Fruit fly (Drosophila melanogaster) whole organism, wandering third instar larva: Measurements from ENCODE around the gene Cpr67Fa2.

ENCODE experiments used
- Abd-B ChIP-seq: fragments of >200 bp; optimal IDR thresholded peaks from 2 replicates; lab custom pipeline; 2017; ENCODE audit warnings: missing biosample characterization, missing genetic modification characterization
- CG32264 ChIP-seq: fragments of 200-800 bp; sonication (Bioruptor generic); optimal IDR thresholded peaks from 2 replicates; lab custom pipeline; 2016; ENCODE audit warnings: missing biosample characterization, missing genetic modification characterization
- CG9705 ChIP-seq: fragments of 200-800 bp; sonication (Bioruptor generic); optimal IDR thresholded peaks from 2 replicates; lab custom pipeline; 2018; ENCODE audit warnings: missing biosample characterization, mild to moderate bottlenecking, missing genetic modification characterization
- CrebA ChIP-seq: fragments of 200-800 bp; sonication (Bioruptor generic); optimal IDR thresholded peaks from 2 replicates; lab custom pipeline; 2016; ENCODE audit warnings: missing biosample characterization, mild to moderate bottlenecking, missing genetic modification characterization, borderline replicate concordance
- Dfd ChIP-seq: fragments of >200 bp; optimal IDR thresholded peaks from 2 replicates; lab custom pipeline; 2017; ENCODE audit warnings: missing biosample characterization, missing genetic modification characterization
- Dif ChIP-seq: fragments of 200-275, 200-300 bp; sonication (Bioruptor generic); optimal IDR thresholded peaks from 2 replicates; lab custom pipeline; 2018; ENCODE audit warnings: missing biosample characterization, missing genetic modification characterization; ENCODE audit not compliant: partially characterized antibody
- GATAd ChIP-seq: sonication (Bioruptor generic); optimal IDR thresholded peaks from 2 replicates; lab custom pipeline; 2016; ENCODE audit warnings: missing biosample characterization, missing genetic modification characterization
- HLH106 ChIP-seq: fragments of 200-800 bp; optimal IDR thresholded peaks from 3 replicates; lab custom pipeline; 2019; ENCODE audit warnings: missing biosample characterization, mild to moderate bottlenecking, missing genetic modification characterization, moderate library complexity
- Hr78 ChIP-seq: fragments of >200 bp; optimal IDR thresholded peaks from 2 replicates; lab custom pipeline; 2017; ENCODE audit warnings: missing biosample characterization, missing genetic modification characterization
- Hr83 ChIP-seq: fragments of 200-300 bp; sonication (Bioruptor generic); optimal IDR thresholded peaks from 2 replicates; lab custom pipeline; 2016; ENCODE audit warnings: missing biosample characterization, mild to moderate bottlenecking, missing genetic modification characterization, moderate library complexity; ENCODE audit not compliant: poor library complexity, severe bottlenecking
- Jra ChIP-seq: sonication (Bioruptor generic); optimal IDR thresholded peaks from 2 replicates; lab custom pipeline; 2016; ENCODE audit warnings: missing biosample characterization, missing genetic modification characterization
- Mio ChIP-seq: sonication (Bioruptor generic); optimal IDR thresholded peaks from 2 replicates; lab custom pipeline; 2016; ENCODE audit warnings: missing biosample characterization, missing genetic modification characterization
- Myc ChIP-seq: fragments of >200 bp; optimal IDR thresholded peaks from 2 replicates; lab custom pipeline; 2017
- OdsH ChIP-seq: fragments of 200-800 bp; sonication (Bioruptor generic); optimal IDR thresholded peaks from 2 replicates; lab custom pipeline; 2016; ENCODE audit warnings: missing biosample characterization, mild to moderate bottlenecking, missing genetic modification characterization
- Rel ChIP-seq, 2 experiments: fragments of 200-800 bp; sonication (Bioruptor generic) in 1 of 2; optimal IDR thresholded peaks; 2 replicates in 1 of 2; 3 replicates in 1 of 2; lab custom pipeline; 2016 to 2019; ENCODE audit warnings: mild to moderate bottlenecking in 2 of 2, missing biosample characterization in 2 of 2, missing genetic modification characterization in 2 of 2, moderate library complexity in 1 of 2
- Sp1 ChIP-seq: fragments of 200-800 bp; sonication (Bioruptor generic); optimal IDR thresholded peaks from 3 replicates; lab custom pipeline; 2019; ENCODE audit warnings: missing biosample characterization, mild to moderate bottlenecking, missing genetic modification characterization, moderate library complexity
- br ChIP-seq: fragments of 200-800 bp; sonication (Bioruptor generic); optimal IDR thresholded peaks from 2 replicates; lab custom pipeline; 2016; ENCODE audit warnings: missing biosample characterization, missing genetic modification characterization
- brk ChIP-seq: fragments of 200-800 bp; sonication (Bioruptor generic); optimal IDR thresholded peaks from 2 replicates; lab custom pipeline; 2016; ENCODE audit warnings: missing biosample characterization, mild to moderate bottlenecking, missing genetic modification characterization
- dl ChIP-seq, 2 experiments: fragments of 175-275, 200-275 bp in 1 of 2; fragments of 200-275 bp in 1 of 2; sonication (Bioruptor generic); optimal IDR thresholded peaks; lab custom pipeline; 2018; ENCODE audit warnings: mild to moderate bottlenecking in 2 of 2, missing biosample characterization in 2 of 2, missing genetic modification characterization in 2 of 2, moderate library complexity in 2 of 2; ENCODE audit not compliant: partially characterized antibody in 2 of 2, insufficient read depth in 1 of 2
- dsf ChIP-seq: sonication (Bioruptor generic); optimal IDR thresholded peaks from 2 replicates; lab custom pipeline; 2016; ENCODE audit warnings: missing biosample characterization, missing genetic modification characterization, borderline replicate concordance
- ey ChIP-seq: fragments of 200-800 bp; sonication (Bioruptor generic); optimal IDR thresholded peaks from 2 replicates; lab custom pipeline; 2016; ENCODE audit warnings: missing biosample characterization, missing genetic modification characterization
- foxo ChIP-seq, 2 experiments: fragments of 200-800 bp; sonication (Bioruptor generic); optimal IDR thresholded peaks; 2 replicates in 1 of 2; 3 replicates in 1 of 2; lab custom pipeline; 2016 to 2017; ENCODE audit warnings: missing biosample characterization in 2 of 2, missing genetic modification characterization in 2 of 2
- fru ChIP-seq: fragments of 200-800 bp; sonication (Bioruptor generic); optimal IDR thresholded peaks from 3 replicates; lab custom pipeline; 2016; ENCODE audit warnings: missing biosample characterization, mild to moderate bottlenecking, missing genetic modification characterization
- h ChIP-seq: fragments of 200-800 bp; sonication (Bioruptor generic); optimal IDR thresholded peaks from 3 replicates; lab custom pipeline; 2016; ENCODE audit warnings: missing biosample characterization, mild to moderate bottlenecking, missing genetic modification characterization
- jim ChIP-seq: fragments of 175-275, 200-325 bp; sonication (Bioruptor generic); optimal IDR thresholded peaks from 2 replicates; lab custom pipeline; 2016; ENCODE audit warnings: missing biosample characterization, mild to moderate bottlenecking, missing genetic modification characterization
- lola ChIP-seq: fragments of >200 bp; optimal IDR thresholded peaks from 2 replicates; lab custom pipeline; 2017; ENCODE audit warnings: missing biosample characterization, missing genetic modification characterization
- pan ChIP-seq: fragments of >200 bp; optimal IDR thresholded peaks from 2 replicates; lab custom pipeline; 2017
- psq ChIP-seq: fragments of 200-800 bp; sonication (Bioruptor generic); optimal IDR thresholded peaks from 3 replicates; lab custom pipeline; 2017; ENCODE audit warnings: missing biosample characterization, mild to moderate bottlenecking, missing genetic modification characterization, moderate library complexity
- rgr ChIP-seq: fragments of 200-800 bp; sonication (Bioruptor generic); optimal IDR thresholded peaks from 3 replicates; lab custom pipeline; 2016; ENCODE audit warnings: missing biosample characterization, mild to moderate bottlenecking, missing genetic modification characterization
- sage ChIP-seq: fragments of 200-800 bp; sonication (Bioruptor generic); optimal IDR thresholded peaks from 2 replicates; lab custom pipeline; 2016; ENCODE audit warnings: missing biosample characterization, mild to moderate bottlenecking, missing genetic modification characterization
- tai ChIP-seq: sonication (Bioruptor generic); optimal IDR thresholded peaks from 2 replicates; lab custom pipeline; 2016; ENCODE audit warnings: missing biosample characterization, missing genetic modification characterization
- usp ChIP-seq: fragments of >200 bp; optimal IDR thresholded peaks from 2 replicates; lab custom pipeline; 2017; ENCODE audit warnings: missing biosample characterization, missing genetic modification characterization
- woc ChIP-seq: sonication (Bioruptor generic); optimal IDR thresholded peaks from 2 replicates; lab custom pipeline; 2016; ENCODE audit warnings: missing biosample characterization, mild to moderate bottlenecking, missing genetic modification characterization

Gene Cpr67Fa2

DNA sequence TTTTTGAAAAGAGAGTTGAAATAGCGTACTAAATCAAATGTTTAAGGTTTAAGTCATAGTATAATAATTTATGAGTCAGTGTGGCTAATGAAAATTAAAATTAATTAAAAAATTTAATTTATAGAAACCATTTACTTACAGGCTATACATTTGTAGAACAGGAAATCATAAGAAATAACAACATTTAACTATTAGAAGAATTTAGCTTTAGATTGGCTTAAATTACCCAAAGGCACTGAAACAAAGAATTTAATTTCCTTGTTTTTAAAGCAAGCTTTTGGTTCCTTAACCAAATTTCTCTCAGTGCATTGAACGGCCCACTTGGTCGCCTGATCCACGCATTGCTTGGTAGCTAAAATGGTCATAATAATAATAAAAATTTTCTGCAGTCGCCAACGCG, 11.9 kb downstream of the Cpr67Fa2 start:
- TF ChIP-seq Abd-B (GFP tag; lab: Kevin White, UChicago) (no peak), dl (GFP tag; optimal IDR thresholded peaks at IDR 0.05; lab: Kevin White, UChicago; ENCODE audit: insufficient read depth in 1 of 2, partially characterized antibody in 2 of 2) (no peak), foxo (GFP tag; optimal IDR thresholded peaks at IDR 0.05; lab: Kevin White, UChicago) (no peak), Jra (GFP tag; lab: Kevin White, UChicago) (no peak), OdsH (no peak), dsf (GFP tag; lab: Kevin White, UChicago) (no peak), Dif (no peak), lola (GFP tag; lab: Kevin White, UChicago) (no peak), pan (no peak), Dfd (GFP tag; lab: Kevin White, UChicago) (no peak)

DNA sequence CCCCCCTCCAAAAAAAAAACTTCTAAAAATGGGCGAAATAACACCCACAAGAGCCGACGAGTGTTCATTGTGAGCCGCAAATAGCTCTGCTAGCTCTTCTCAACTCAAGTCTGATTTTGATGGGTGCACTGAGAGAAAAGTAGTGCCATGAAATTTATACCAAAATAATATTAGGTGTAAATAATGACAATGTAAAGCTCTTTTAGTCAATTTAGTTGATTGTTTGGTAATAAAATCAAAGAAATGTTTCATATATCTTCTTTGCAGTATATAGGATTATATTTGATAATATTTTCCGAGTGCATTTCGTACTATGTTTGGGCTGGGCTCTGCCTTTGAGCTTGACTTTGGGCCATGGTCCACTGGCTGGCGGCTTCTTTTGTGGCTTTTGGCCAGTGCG, 13.3 kb downstream of the Cpr67Fa2 start:
- TF ChIP-seq rgr (GFP tag; lab: Kevin White, UChicago) (no peak), psq (GFP tag; lab: Kevin White, UChicago) (no peak), dl (GFP tag; optimal IDR thresholded peaks at IDR 0.05; lab: Kevin White, UChicago; ENCODE audit: insufficient read depth in 1 of 2, partially characterized antibody in 2 of 2) (no peak), pan (no peak), fru (GFP tag; lab: Kevin White, UChicago) (no peak), Hr78 (GFP tag; lab: Kevin White, UChicago) (no peak), dsf (GFP tag; lab: Kevin White, UChicago) (no peak), Hr83 (GFP tag; lab: Kevin White, UChicago) (no peak), jim (no peak), Myc (lab: Kevin White, UChicago) (no peak), CG32264 (GFP tag; lab: Kevin White, UChicago) (no peak), CG9705 (GFP tag; lab: Kevin White, UChicago) (no peak), sage (GFP tag; lab: Kevin White, UChicago) (no peak), tai (GFP tag; lab: Kevin White, UChicago) (no peak), woc (GFP tag; lab: Kevin White, UChicago) (no peak), Jra (GFP tag; lab: Kevin White, UChicago) (no peak), Mio (GFP tag; lab: Kevin White, UChicago) (no peak), brk (GFP tag; lab: Kevin White, UChicago) (no peak), Rel (GFP tag; optimal IDR thresholded peaks at IDR 0.05; lab: Kevin White, UChicago) (no peak), Rel (tag; optimal IDR thresholded peaks at IDR 0.05; lab: Kevin White, UChicago) (no peak), Sp1 (GFP tag; lab: Kevin White, UChicago) (no peak)

DNA sequence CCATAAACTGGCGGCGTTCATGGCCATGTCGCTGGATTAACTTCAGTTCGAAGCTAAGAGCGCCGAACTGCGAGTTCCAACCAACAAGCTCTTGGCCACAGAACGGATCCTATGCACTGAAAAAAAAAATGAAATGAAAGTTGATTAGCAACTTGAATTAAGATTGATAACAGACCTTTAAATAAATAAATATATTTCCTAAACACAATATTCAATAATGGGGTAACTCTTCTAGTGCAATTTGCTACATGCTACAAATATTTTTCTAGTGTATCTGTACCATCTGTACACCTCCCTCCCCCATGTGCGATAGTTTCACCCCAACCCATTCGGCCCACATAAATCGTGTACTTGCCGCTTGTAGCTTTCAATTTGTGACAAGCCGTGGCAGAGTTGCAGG, 18.1 kb downstream of the Cpr67Fa2 start:
- TF ChIP-seq woc (GFP tag; lab: Kevin White, UChicago) (no peak), psq (GFP tag; lab: Kevin White, UChicago) (no peak), CrebA (no peak), Sp1 (GFP tag; lab: Kevin White, UChicago) (no peak), h (no peak), sage (GFP tag; lab: Kevin White, UChicago) (no peak), GATAd (no peak), brk (GFP tag; lab: Kevin White, UChicago) (no peak), Dfd (GFP tag; lab: Kevin White, UChicago) (no peak)

DNA sequence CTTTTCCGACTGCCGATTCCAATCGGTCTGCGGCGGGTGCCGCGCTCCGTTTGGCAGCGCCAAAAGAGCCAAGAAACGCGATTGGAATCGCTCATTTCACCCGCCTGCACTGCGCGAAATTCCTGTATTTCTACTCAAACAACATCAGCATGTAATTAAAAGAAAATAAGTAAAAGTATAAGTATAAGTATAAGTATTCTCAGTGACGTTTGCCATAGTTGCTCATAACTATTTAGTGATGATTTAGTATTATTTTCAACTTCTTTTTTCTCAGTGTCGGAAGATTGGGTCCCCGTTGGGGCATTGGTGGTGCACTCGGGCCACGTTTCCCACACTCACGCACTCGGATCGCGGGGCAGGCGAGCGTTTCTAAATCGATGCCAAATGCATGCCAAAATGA, 21.7 kb downstream of the Cpr67Fa2 start:
- TF ChIP-seq pan (no peak), ey (GFP tag; lab: Kevin White, UChicago) (peak; percentile 13), br (no peak), woc (GFP tag; lab: Kevin White, UChicago) (peak; percentile 11), HLH106 (tag; lab: Kevin White, UChicago) (peak; percentile 49), foxo (GFP tag; optimal IDR thresholded peaks at IDR 0.05; lab: Kevin White, UChicago) (peak in 1 of 2 experiments; percentile 39), OdsH (peak; percentile 24), rgr (GFP tag; lab: Kevin White, UChicago) (peak; percentile 28), lola (GFP tag; lab: Kevin White, UChicago) (no peak), usp (no peak), CG32264 (GFP tag; lab: Kevin White, UChicago) (no peak), fru (GFP tag; lab: Kevin White, UChicago) (peak; percentile 34), psq (GFP tag; lab: Kevin White, UChicago) (peak; percentile 10), h (peak; percentile 34), Dfd (GFP tag; lab: Kevin White, UChicago) (no peak), Sp1 (GFP tag; lab: Kevin White, UChicago) (peak; percentile 37)
